Fruit fly (Drosophila melanogaster) whole organism, wandering third instar larva: ENCODE measurements around the gene Sec63.

Source experiments
- Abd-B ChIP-seq: fragments of >200 bp; optimal IDR thresholded peaks from 2 replicates; lab custom pipeline; 2017; ENCODE audit warnings: missing biosample characterization, missing genetic modification characterization
- CG32264 ChIP-seq: fragments of 200-800 bp; sonication (Bioruptor generic); optimal IDR thresholded peaks from 2 replicates; lab custom pipeline; 2016; ENCODE audit warnings: missing biosample characterization, missing genetic modification characterization
- CG9705 ChIP-seq: fragments of 200-800 bp; sonication (Bioruptor generic); optimal IDR thresholded peaks from 2 replicates; lab custom pipeline; 2018; ENCODE audit warnings: missing biosample characterization, mild to moderate bottlenecking, missing genetic modification characterization
- CrebA ChIP-seq: fragments of 200-800 bp; sonication (Bioruptor generic); optimal IDR thresholded peaks from 2 replicates; lab custom pipeline; 2016; ENCODE audit warnings: missing biosample characterization, mild to moderate bottlenecking, missing genetic modification characterization, borderline replicate concordance
- Dfd ChIP-seq: fragments of >200 bp; optimal IDR thresholded peaks from 2 replicates; lab custom pipeline; 2017; ENCODE audit warnings: missing biosample characterization, missing genetic modification characterization
- Dif ChIP-seq: fragments of 200-275, 200-300 bp; sonication (Bioruptor generic); optimal IDR thresholded peaks from 2 replicates; lab custom pipeline; 2018; ENCODE audit warnings: missing biosample characterization, missing genetic modification characterization; ENCODE audit not compliant: partially characterized antibody
- GATAd ChIP-seq: sonication (Bioruptor generic); optimal IDR thresholded peaks from 2 replicates; lab custom pipeline; 2016; ENCODE audit warnings: missing biosample characterization, missing genetic modification characterization
- HLH106 ChIP-seq: fragments of 200-800 bp; optimal IDR thresholded peaks from 3 replicates; lab custom pipeline; 2019; ENCODE audit warnings: missing biosample characterization, mild to moderate bottlenecking, missing genetic modification characterization, moderate library complexity
- Hnf4 ChIP-seq: fragments of 200-800 bp; sonication (Bioruptor generic); optimal IDR thresholded peaks from 2 replicates; lab custom pipeline; 2016; ENCODE audit warnings: missing biosample characterization, mild to moderate bottlenecking, missing genetic modification characterization
- Hr78 ChIP-seq: fragments of >200 bp; optimal IDR thresholded peaks from 2 replicates; lab custom pipeline; 2017; ENCODE audit warnings: missing biosample characterization, missing genetic modification characterization
- Hr83 ChIP-seq: fragments of 200-300 bp; sonication (Bioruptor generic); optimal IDR thresholded peaks from 2 replicates; lab custom pipeline; 2016; ENCODE audit warnings: missing biosample characterization, mild to moderate bottlenecking, missing genetic modification characterization, moderate library complexity; ENCODE audit not compliant: poor library complexity, severe bottlenecking
- Jra ChIP-seq: sonication (Bioruptor generic); optimal IDR thresholded peaks from 2 replicates; lab custom pipeline; 2016; ENCODE audit warnings: missing biosample characterization, missing genetic modification characterization
- Mio ChIP-seq: sonication (Bioruptor generic); optimal IDR thresholded peaks from 2 replicates; lab custom pipeline; 2016; ENCODE audit warnings: missing biosample characterization, missing genetic modification characterization
- Myc ChIP-seq: fragments of >200 bp; optimal IDR thresholded peaks from 2 replicates; lab custom pipeline; 2017
- N ChIP-seq: fragments of >200 bp; optimal IDR thresholded peaks from 2 replicates; lab custom pipeline; 2018; ENCODE audit warnings: missing biosample characterization, missing external identifiers, missing genetic modification characterization
- OdsH ChIP-seq: fragments of 200-800 bp; sonication (Bioruptor generic); optimal IDR thresholded peaks from 2 replicates; lab custom pipeline; 2016; ENCODE audit warnings: missing biosample characterization, mild to moderate bottlenecking, missing genetic modification characterization
- Rel ChIP-seq, 2 experiments: fragments of 200-800 bp; sonication (Bioruptor generic) in 1 of 2; optimal IDR thresholded peaks; 2 replicates in 1 of 2; 3 replicates in 1 of 2; lab custom pipeline; 2016 to 2019; ENCODE audit warnings: mild to moderate bottlenecking in 2 of 2, missing biosample characterization in 2 of 2, missing genetic modification characterization in 2 of 2, moderate library complexity in 1 of 2
- Sp1 ChIP-seq: fragments of 200-800 bp; sonication (Bioruptor generic); optimal IDR thresholded peaks from 3 replicates; lab custom pipeline; 2019; ENCODE audit warnings: missing biosample characterization, mild to moderate bottlenecking, missing genetic modification characterization, moderate library complexity
- Vsx2 ChIP-seq: fragments of 200-300, 225-300 bp; sonication (Bioruptor generic); optimal IDR thresholded peaks from 2 replicates; lab custom pipeline; 2018; ENCODE audit warnings: missing biosample characterization, missing genetic modification characterization; ENCODE audit not compliant: partially characterized antibody
- br ChIP-seq: fragments of 200-800 bp; sonication (Bioruptor generic); optimal IDR thresholded peaks from 2 replicates; lab custom pipeline; 2016; ENCODE audit warnings: missing biosample characterization, missing genetic modification characterization
- brk ChIP-seq: fragments of 200-800 bp; sonication (Bioruptor generic); optimal IDR thresholded peaks from 2 replicates; lab custom pipeline; 2016; ENCODE audit warnings: missing biosample characterization, mild to moderate bottlenecking, missing genetic modification characterization
- dl ChIP-seq, 2 experiments: fragments of 175-275, 200-275 bp in 1 of 2; fragments of 200-275 bp in 1 of 2; sonication (Bioruptor generic); optimal IDR thresholded peaks; lab custom pipeline; 2018; ENCODE audit warnings: mild to moderate bottlenecking in 2 of 2, missing biosample characterization in 2 of 2, missing genetic modification characterization in 2 of 2, moderate library complexity in 2 of 2; ENCODE audit not compliant: partially characterized antibody in 2 of 2, insufficient read depth in 1 of 2
- dmrt93B ChIP-seq: fragments of 200-800 bp; sonication (Bioruptor generic); optimal IDR thresholded peaks from 2 replicates; lab custom pipeline; 2018; ENCODE audit warnings: missing biosample characterization, mild to moderate bottlenecking, missing genetic modification characterization
- dsf ChIP-seq: sonication (Bioruptor generic); optimal IDR thresholded peaks from 2 replicates; lab custom pipeline; 2016; ENCODE audit warnings: missing biosample characterization, missing genetic modification characterization, borderline replicate concordance
- ey ChIP-seq: fragments of 200-800 bp; sonication (Bioruptor generic); optimal IDR thresholded peaks from 2 replicates; lab custom pipeline; 2016; ENCODE audit warnings: missing biosample characterization, missing genetic modification characterization
- foxo ChIP-seq, 2 experiments: fragments of 200-800 bp; sonication (Bioruptor generic); optimal IDR thresholded peaks; 2 replicates in 1 of 2; 3 replicates in 1 of 2; lab custom pipeline; 2016 to 2017; ENCODE audit warnings: missing biosample characterization in 2 of 2, missing genetic modification characterization in 2 of 2
- fru ChIP-seq: fragments of 200-800 bp; sonication (Bioruptor generic); optimal IDR thresholded peaks from 3 replicates; lab custom pipeline; 2016; ENCODE audit warnings: missing biosample characterization, mild to moderate bottlenecking, missing genetic modification characterization
- h ChIP-seq: fragments of 200-800 bp; sonication (Bioruptor generic); optimal IDR thresholded peaks from 3 replicates; lab custom pipeline; 2016; ENCODE audit warnings: missing biosample characterization, mild to moderate bottlenecking, missing genetic modification characterization
- jim ChIP-seq: fragments of 175-275, 200-325 bp; sonication (Bioruptor generic); optimal IDR thresholded peaks from 2 replicates; lab custom pipeline; 2016; ENCODE audit warnings: missing biosample characterization, mild to moderate bottlenecking, missing genetic modification characterization
- lola ChIP-seq: fragments of >200 bp; optimal IDR thresholded peaks from 2 replicates; lab custom pipeline; 2017; ENCODE audit warnings: missing biosample characterization, missing genetic modification characterization
- pan ChIP-seq: fragments of >200 bp; optimal IDR thresholded peaks from 2 replicates; lab custom pipeline; 2017
- psq ChIP-seq: fragments of 200-800 bp; sonication (Bioruptor generic); optimal IDR thresholded peaks from 3 replicates; lab custom pipeline; 2017; ENCODE audit warnings: missing biosample characterization, mild to moderate bottlenecking, missing genetic modification characterization, moderate library complexity
- rgr ChIP-seq: fragments of 200-800 bp; sonication (Bioruptor generic); optimal IDR thresholded peaks from 3 replicates; lab custom pipeline; 2016; ENCODE audit warnings: missing biosample characterization, mild to moderate bottlenecking, missing genetic modification characterization
- sage ChIP-seq: fragments of 200-800 bp; sonication (Bioruptor generic); optimal IDR thresholded peaks from 2 replicates; lab custom pipeline; 2016; ENCODE audit warnings: missing biosample characterization, mild to moderate bottlenecking, missing genetic modification characterization
- sv ChIP-seq: fragments of 200-800 bp; sonication (Bioruptor generic); optimal IDR thresholded peaks from 3 replicates; lab custom pipeline; 2016; ENCODE audit warnings: missing biosample characterization, missing genetic modification characterization
- tai ChIP-seq: sonication (Bioruptor generic); optimal IDR thresholded peaks from 2 replicates; lab custom pipeline; 2016; ENCODE audit warnings: missing biosample characterization, missing genetic modification characterization
- usp ChIP-seq: fragments of >200 bp; optimal IDR thresholded peaks from 2 replicates; lab custom pipeline; 2017; ENCODE audit warnings: missing biosample characterization, missing genetic modification characterization
- woc ChIP-seq: sonication (Bioruptor generic); optimal IDR thresholded peaks from 2 replicates; lab custom pipeline; 2016; ENCODE audit warnings: missing biosample characterization, mild to moderate bottlenecking, missing genetic modification characterization

The Sec63 gene

dm6 chr3L:7344965-7345427 is 15.4 kb upstream of the Sec63 start, which contains the start of gene Cln7 (continued):
- TF ChIP-seq Dfd (GFP tag; lab: Kevin White, UChicago) (no peak), OdsH (GFP tag; lab: Kevin White, UChicago) (peak; percentile 16), fru (peak; percentile 52), HLH106 (tag; lab: Kevin White, UChicago) (peak; percentile 48), dsf (GFP tag; lab: Kevin White, UChicago) (no peak), br (GFP tag; lab: Kevin White, UChicago) (peak; percentile 81), ey (peak; percentile 1), Sp1 (GFP tag; lab: Kevin White, UChicago) (peak; percentile 82), CrebA (GFP tag; lab: Kevin White, UChicago) (no peak)

- TF ChIP-seq Vsx2 (GFP tag; lab: Kevin White, UChicago) (no peak), dsf (GFP tag; lab: Kevin White, UChicago) (no peak), Myc (lab: Kevin White, UChicago) (no peak), foxo (GFP tag; optimal IDR thresholded peaks at IDR 0.05; lab: Kevin White, UChicago) (no peak), ey (no peak), CrebA (GFP tag; lab: Kevin White, UChicago) (no peak), HLH106 (tag; lab: Kevin White, UChicago) (no peak), fru (no peak), OdsH (GFP tag; lab: Kevin White, UChicago) (no peak)
These were observed 13.4 kb upstream of the Sec63 start, which contains the start of gene CG14834 for dm6 chr3L:7346951-7347350. Gene CG14834, minus strand, starts transcription at chr3L:7347123.

dm6 chr3L:7347984-7348631 is 12.3 kb upstream of the Sec63 start, which contains the start of the genes Srp19 and qm:
Gene Srp19, minus strand, starts transcription at chr3L:7348034.
Gene qm, plus strand, starts transcription at chr3L:7348313.
- TF ChIP-seq Jra (GFP tag; lab: Kevin White, UChicago), result peak; percentile 66
- peak; percentile 23 for TF ChIP-seq rgr
- TF ChIP-seq CG32264 (GFP tag; lab: Kevin White, UChicago), result no peak
- TF ChIP-seq HLH106 (tag; lab: Kevin White, UChicago), result peak; percentile 24
- TF ChIP-seq dsf (GFP tag; lab: Kevin White, UChicago), result no peak
- TF ChIP-seq brk, result no peak
- peak; percentile 12 for TF ChIP-seq OdsH (GFP tag; lab: Kevin White, UChicago)
- TF ChIP-seq foxo (GFP tag; optimal IDR thresholded peaks at IDR 0.05; lab: Kevin White, UChicago), result peak in 1 of 2 experiments; percentile 77
- no peak for TF ChIP-seq tai (GFP tag; lab: Kevin White, UChicago)
- no peak for TF ChIP-seq dl (GFP tag; optimal IDR thresholded peaks at IDR 0.05; lab: Kevin White, UChicago; ENCODE audit: insufficient read depth in 1 of 2, partially characterized antibody in 2 of 2)
- peak; percentile 63 for TF ChIP-seq fru
- no peak for TF ChIP-seq Rel (GFP tag; optimal IDR thresholded peaks at IDR 0.05; lab: Kevin White, UChicago)
- peak; percentile 90 for TF ChIP-seq Rel (tag; optimal IDR thresholded peaks at IDR 0.05; lab: Kevin White, UChicago)
- no peak for TF ChIP-seq Vsx2 (GFP tag; lab: Kevin White, UChicago)
- TF ChIP-seq dmrt93B (GFP tag; lab: Kevin White, UChicago), result no peak
- TF ChIP-seq Mio, result no peak
- TF ChIP-seq br (GFP tag; lab: Kevin White, UChicago), result peak; percentile 50
- TF ChIP-seq Dfd (GFP tag; lab: Kevin White, UChicago), result no peak
- TF ChIP-seq Hnf4 (GFP tag; lab: Kevin White, UChicago), result peak; percentile 69
- no peak for TF ChIP-seq N
- no peak for TF ChIP-seq Hr83 (GFP tag; lab: Kevin White, UChicago)
- no peak for TF ChIP-seq Hr78 (GFP tag; lab: Kevin White, UChicago)
- TF ChIP-seq woc (GFP tag; lab: Kevin White, UChicago), result peak; percentile 82
- no peak for TF ChIP-seq psq (GFP tag; lab: Kevin White, UChicago)
- TF ChIP-seq jim, result peak; percentile 7
- TF ChIP-seq ey, result peak; percentile 42
- TF ChIP-seq h, result peak; percentile 69
- TF ChIP-seq pan, result no peak
- TF ChIP-seq GATAd, result no peak
- peak; percentile 55 for TF ChIP-seq Sp1 (GFP tag; lab: Kevin White, UChicago)
- TF ChIP-seq sv (GFP tag; lab: Kevin White, UChicago), result peak; percentile 25
- no peak for TF ChIP-seq usp (GFP tag; lab: Kevin White, UChicago)
- no peak for TF ChIP-seq sage (GFP tag; lab: Kevin White, UChicago)
- TF ChIP-seq Abd-B, result no peak
- TF ChIP-seq CG9705 (GFP tag; lab: Kevin White, UChicago), result peak; percentile 14
- no peak for TF ChIP-seq CrebA (GFP tag; lab: Kevin White, UChicago)
- TF ChIP-seq Dif (GFP tag; lab: Kevin White, UChicago), result peak; percentile 23
- peak; percentile 87 for TF ChIP-seq Myc (lab: Kevin White, UChicago)
- no peak for TF ChIP-seq lola (GFP tag; lab: Kevin White, UChicago)
